Worm (Caenorhabditis elegans) whole organism, L4/young adult: ENCODE measurements around the gene H40L08.7.

Experiments used
- W03F9.2 ChIP-seq: fragments of 150-350 bp; optimal IDR thresholded peaks from 2 replicates; lab custom pipeline; 2014; ENCODE audit warnings: missing biosample characterization, missing genetic modification characterization
- dao-5 ChIP-seq: sonication (generic microtip); optimal IDR thresholded peaks from 2 replicates; lab custom pipeline; 2016; ENCODE audit warnings: missing genotype, missing genetic modification characterization, moderate library complexity, missing compliant biosample characterization
- him-1 ChIP-seq: sonication (generic microtip); optimal IDR thresholded peaks from 2 replicates; lab custom pipeline; 2016; ENCODE audit warnings: missing genotype, missing genetic modification reagents, missing genetic modification characterization, missing compliant biosample characterization

ce11 chrX:15069242-15069641, 8.3 kb downstream of the H40L08.7 start, which contains the start of gene mam-6:
- TF ChIP-seq dao-5 = no peak
- TF ChIP-seq him-1 (tag; lab: Kevin White, UChicago) = no peak
- no peak for TF ChIP-seq W03F9.2 (tag; lab: Kevin White, UChicago)
